Fruit fly (Drosophila melanogaster) S2 (cell line): ENCODE results near the gene qless.

ENCODE experiments used
- CG8478 ChIP-seq: fragments of >200 bp; optimal IDR thresholded peaks from 2 replicates; lab custom pipeline; 2018
- CTCF ChIP-seq, 2 experiments: fragments of >200 bp; optimal IDR thresholded peaks; 2 replicates each; lab custom pipeline; 2018

The qless gene

DNA sequence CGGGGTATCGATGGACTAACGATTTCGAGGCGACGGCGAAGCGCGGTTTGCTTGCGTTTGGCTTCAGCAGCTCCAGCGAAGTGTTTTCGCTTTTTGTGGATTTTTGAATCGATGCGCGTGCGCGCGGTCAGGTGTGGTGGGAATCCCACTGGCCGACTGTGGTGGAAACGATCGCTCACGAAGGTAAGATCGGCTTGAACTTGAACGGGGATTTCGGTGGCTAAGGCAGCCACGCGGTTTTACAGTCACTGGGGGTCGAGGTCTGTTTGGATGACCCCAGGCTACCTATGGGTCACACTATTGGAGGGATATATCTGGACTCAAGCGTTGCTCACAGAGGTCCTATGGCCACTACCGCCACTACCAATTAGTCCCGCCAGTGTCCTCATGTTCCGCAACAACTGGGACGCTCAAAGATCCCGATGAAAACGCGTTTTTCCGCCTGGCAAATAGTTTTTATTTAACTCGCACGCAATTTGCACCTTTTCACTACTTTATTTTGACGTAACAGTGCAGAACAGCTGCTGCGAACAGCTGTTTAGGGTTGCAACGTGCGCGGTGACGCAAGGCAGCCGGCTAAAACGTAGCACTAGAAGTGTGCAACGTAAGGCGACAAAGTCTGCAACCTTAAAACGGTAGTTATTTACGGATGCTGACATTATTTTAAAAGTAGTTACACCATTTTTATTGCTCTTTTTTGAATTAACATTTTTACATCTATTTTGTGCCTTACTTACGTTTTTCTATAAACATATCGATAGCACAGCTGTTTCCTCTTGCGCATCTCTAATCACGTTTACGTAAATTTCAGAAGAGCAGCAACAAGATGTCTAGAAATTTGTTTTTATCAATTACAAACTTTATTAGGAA lies at the start of gene qless, which contains the start of gene mRpL32:
TSS of gene qless (minus strand) at position 516 of the 870 bp plus-strand sequence.
TSS of gene mRpL32 (plus strand) at position 780 of the 870 bp plus-strand sequence.
- no peak for TF ChIP-seq CG8478
- peak in 1 of 2 experiments; percentile 0 for TF ChIP-seq CTCF (optimal IDR thresholded peaks at IDR 0.05; lab: Kevin White, UChicago)

dm6 chr3R:31301527-31301926 lies 49.1 kb upstream of the qless start:
- TF ChIP-seq CTCF (optimal IDR thresholded peaks at IDR 0.05; lab: Kevin White, UChicago), result no peak
- no peak for TF ChIP-seq CG8478

DNA sequence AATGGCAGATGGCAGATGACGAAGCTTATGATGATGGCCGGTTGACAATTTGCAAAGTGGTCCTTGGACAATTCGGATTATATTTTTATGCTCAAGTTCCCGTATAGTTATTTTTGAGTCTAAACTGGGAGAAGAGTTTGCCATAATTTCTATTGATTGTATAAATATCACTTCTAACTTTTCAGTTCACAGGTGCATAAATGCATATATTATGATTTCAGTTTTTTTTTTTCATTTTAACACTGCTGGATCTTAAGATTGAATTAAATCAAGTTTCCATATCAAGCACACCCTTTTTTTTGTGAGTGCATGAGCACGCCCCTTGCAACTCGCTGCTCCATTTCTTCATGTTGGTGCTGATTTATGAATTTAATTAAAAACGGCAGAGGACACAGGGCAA lies 44.6 kb upstream of the qless start:
- TF ChIP-seq CTCF (optimal IDR thresholded peaks at IDR 0.05; lab: Kevin White, UChicago) (no peak), CG8478 (no peak)

DNA sequence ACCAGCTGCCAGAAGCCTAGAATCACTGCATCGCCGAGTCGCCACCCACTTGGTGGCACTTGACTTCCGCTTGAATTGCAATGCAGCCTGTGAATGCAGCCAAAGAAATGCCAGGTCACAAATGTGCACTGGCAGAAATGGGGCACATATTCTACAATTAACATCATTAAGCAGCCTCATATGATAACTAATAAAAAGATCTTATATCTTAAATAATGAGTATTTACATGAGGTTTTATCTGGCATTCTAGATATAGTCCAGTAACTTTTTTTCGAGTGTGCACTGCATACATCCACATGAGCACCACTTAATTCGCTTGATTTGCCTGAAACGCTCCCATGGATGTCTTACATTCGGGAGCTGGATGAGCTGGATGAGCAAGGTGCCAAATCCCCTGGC lies 43.3 kb upstream of the qless start:
- TF ChIP-seq CTCF (optimal IDR thresholded peaks at IDR 0.05; lab: Kevin White, UChicago) (no peak), CG8478 (no peak)

DNA sequence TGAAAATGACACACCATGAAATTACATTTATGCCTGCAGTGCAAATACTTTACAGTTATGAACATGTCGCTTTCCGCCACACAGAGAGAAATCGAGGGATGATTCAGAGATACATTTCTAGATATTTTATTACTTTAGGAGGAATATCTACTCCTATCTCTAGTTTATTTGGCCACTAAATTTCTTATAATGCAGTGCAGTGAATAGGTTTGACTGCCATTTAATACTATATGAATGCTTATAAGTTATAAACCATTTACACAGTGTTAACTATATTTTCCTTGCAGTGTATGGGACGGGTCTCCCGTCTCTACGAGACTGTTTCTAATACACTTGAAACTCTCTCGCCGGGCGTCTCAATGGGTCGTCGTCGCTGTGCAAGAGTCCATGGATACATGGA lies 37.8 kb upstream of the qless start:
- TF ChIP-seq CG8478 (no peak), CTCF (optimal IDR thresholded peaks at IDR 0.05; lab: Kevin White, UChicago) (no peak)

- TF ChIP-seq CTCF (optimal IDR thresholded peaks at IDR 0.05; lab: Kevin White, UChicago) (no peak), CG8478 (no peak)
Measured at dm6 chr3R:31287522-31287921, 35.1 kb upstream of the qless start.

DNA sequence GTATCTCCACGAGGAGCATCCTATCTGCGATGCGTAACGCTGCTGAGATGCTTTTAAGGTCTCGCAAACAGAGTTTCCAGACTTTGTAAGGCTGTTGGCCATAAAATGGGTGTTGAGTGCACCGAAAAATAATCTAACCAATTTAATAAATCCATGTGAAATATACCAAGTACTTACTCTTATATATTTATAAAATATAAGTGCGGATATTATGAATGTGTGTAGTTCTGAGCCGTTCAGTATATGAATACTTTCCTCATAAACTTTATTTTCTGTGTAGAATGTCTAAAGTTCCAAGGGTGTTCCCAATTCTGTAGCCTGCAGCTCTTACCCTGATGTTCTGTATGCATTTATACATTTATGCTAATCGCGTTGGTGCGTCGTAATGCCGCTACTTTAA lies 33.4 kb upstream of the qless start:
- no peak for TF ChIP-seq CG8478
- TF ChIP-seq CTCF (optimal IDR thresholded peaks at IDR 0.05; lab: Kevin White, UChicago), result no peak

DNA sequence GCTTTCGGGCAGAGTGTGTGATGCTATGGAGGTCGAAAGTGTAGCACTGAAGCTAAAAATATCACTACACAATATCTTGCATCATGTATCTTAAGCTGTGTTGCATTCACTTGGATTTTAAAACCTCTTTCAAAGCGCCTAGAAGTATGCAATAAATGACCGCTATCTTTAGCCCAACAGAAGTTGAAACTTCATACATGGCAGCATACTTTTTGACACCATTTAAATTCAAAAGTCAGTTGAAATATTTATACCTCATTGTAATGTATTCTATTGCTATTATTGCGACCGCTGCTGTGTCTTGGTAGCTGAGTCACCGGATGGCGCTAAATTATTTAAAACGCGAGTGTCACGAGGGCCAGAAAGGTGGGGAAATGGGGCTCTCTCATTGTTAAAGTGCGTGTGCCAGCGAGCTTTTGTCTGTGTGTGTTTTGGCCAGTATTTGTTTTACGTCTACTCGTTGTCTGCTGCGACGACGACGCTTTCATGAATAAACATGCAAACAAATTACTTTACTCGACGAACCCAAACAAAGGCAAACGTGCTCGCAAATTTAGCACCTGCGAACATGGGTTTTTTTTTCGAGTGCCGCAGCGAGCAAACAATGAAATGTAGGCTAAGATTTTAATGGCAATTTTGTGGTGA lies 18.5 kb upstream of the qless start:
- TF ChIP-seq CG8478, result no peak
- TF ChIP-seq CTCF (optimal IDR thresholded peaks at IDR 0.05; lab: Kevin White, UChicago), result no peak

dm6 chr3R:31265430-31265829 lies 13.0 kb upstream of the qless start, which contains the start of gene ppk24:
ppk24 (plus strand) TSS chr3R:31265730.
- TF ChIP-seq CG8478, result no peak
- no peak for TF ChIP-seq CTCF (optimal IDR thresholded peaks at IDR 0.05; lab: Kevin White, UChicago)

dm6 chr3R:31263934-31264333 lies 11.5 kb upstream of the qless start:
- TF ChIP-seq CTCF (optimal IDR thresholded peaks at IDR 0.05; lab: Kevin White, UChicago) (peak in 1 of 2 experiments; percentile 7), CG8478 (no peak)

DNA sequence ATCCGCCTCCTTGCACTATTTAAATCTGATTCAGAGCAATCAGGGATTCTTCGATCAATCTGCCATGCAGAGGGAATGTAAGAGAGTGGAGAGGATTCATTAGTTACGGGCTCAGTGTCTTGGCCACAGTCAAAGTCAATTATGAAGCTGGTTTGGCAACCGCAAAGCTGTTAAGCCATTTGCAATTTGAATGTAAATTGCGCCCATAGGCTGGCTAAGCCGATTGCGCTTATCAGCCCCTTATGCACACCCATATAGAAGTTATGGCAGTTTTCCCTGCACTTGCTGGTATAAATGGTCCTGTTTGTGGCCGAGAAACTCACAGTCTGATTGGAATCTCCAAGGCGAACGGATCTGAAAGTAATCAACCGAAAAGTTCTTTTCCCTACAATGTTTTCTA lies 9.9 kb upstream of the qless start, which contains the start of gene CAH5:
TSS of gene CAH5 (plus strand) at position 301 of the 400 bp plus-strand sequence.
- TF ChIP-seq CTCF (optimal IDR thresholded peaks at IDR 0.05; lab: Kevin White, UChicago), result no peak
- no peak for TF ChIP-seq CG8478

- TF ChIP-seq CTCF (optimal IDR thresholded peaks at IDR 0.05; lab: Kevin White, UChicago) (no peak), CG8478 (no peak)
Measured at dm6 chr3R:31259947-31260346, 7.5 kb upstream of the qless start, which contains the start of gene CAH16. CAH16 (plus strand) TSS chr3R:31260247.

- TF ChIP-seq CG8478, result no peak
- TF ChIP-seq CTCF (optimal IDR thresholded peaks at IDR 0.05; lab: Kevin White, UChicago), result no peak
Measured at dm6 chr3R:31257299-31257698, 4.9 kb upstream of the qless start, which contains the start of gene CAH6. CAH6 (plus strand) TSS chr3R:31257599.

DNA sequence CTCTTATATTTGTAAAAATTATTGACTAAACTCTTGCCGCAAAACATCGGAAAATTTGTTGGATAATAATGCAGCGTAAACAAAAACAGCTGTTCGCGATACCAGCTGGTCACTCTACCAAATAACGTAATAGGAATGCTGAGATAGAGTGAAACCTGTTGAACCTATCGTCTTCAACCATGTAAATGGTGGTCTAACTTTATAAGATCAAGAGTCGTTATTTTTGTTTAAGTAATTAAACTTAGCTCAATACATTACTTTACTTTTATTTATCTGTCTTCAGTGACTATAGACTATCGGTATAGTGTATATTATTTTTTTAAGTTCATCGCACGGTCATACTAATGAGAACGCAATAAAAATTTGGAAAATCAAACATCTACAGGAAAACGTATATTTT lies 2.4 kb upstream of the qless start, which contains the start of the genes CG1750 and spn-F:
TSS of gene CG1750 (minus strand) at position 93 of the 400 bp plus-strand sequence.
TSS of gene spn-F (plus strand) at position 320 of the 400 bp plus-strand sequence.
- TF ChIP-seq CG8478, result no peak
- TF ChIP-seq CTCF (optimal IDR thresholded peaks at IDR 0.05; lab: Kevin White, UChicago), result no peak

- TF ChIP-seq CG8478, result no peak
Measured at dm6 chr3R:31251130-31251770, 1.2 kb downstream of the qless start.
